Worm (Caenorhabditis elegans) whole organism, young adult: Measurements from ENCODE around the gene cdh-3.
A peak's percentile ranks its signal among the peaks of the same experiment; 100 is the strongest.

ENCODE experiments used
- ama-1 ChIP-seq, 3 experiments: fragments of 150-350 bp in 1 of 3; sonication (generic microtip) in 2 of 3; optimal IDR thresholded peaks; 2 replicates each; lab custom pipeline; 2014 to 2018; ENCODE audit warnings: missing biosample characterization in 2 of 3, missing genetic modification characterization in 2 of 3, missing genetic modification reagents in 2 of 3
- attf-3 ChIP-seq: fragments of 200-800 bp; sonication (Bioruptor generic); conservative IDR thresholded peaks from 2 replicates; pipeline ENCODE4 v1.3.6; 2022; ENCODE audit warnings: missing genetic modification reagents, missing genetic modification characterization, missing compliant biosample characterization
- lin-54 ChIP-seq: fragments of 200-800 bp; sonication (Bioruptor generic); optimal IDR thresholded peaks from 2 replicates; lab custom pipeline; 2018; ENCODE audit warnings: mild to moderate bottlenecking, missing genetic modification characterization, missing compliant biosample characterization

- no peak for TF ChIP-seq lin-54 (GFP tag; lab: Kevin White, UChicago)
- TF ChIP-seq attf-3, result no peak
- TF ChIP-seq ama-1 (optimal IDR thresholded peaks at IDR 0.05; lab: Kevin White, UChicago), result peak; percentile 27
- TF ChIP-seq ama-1 (GFP tag; optimal IDR thresholded peaks at IDR 0.05; lab: Kevin White, UChicago), result no peak
Measured at ce11 chrIII:7723412-7724068, 30.7 kb downstream of the cdh-3 start.
